Worm (Caenorhabditis elegans) whole organism, midembryonic: Measurements from ENCODE around the gene pdfr-1.

Experiments
- T22C8.4 ChIP-seq: fragments of 200-800 bp; sonication (Bioruptor generic); IDR thresholded peaks from 2 replicates; pipeline ENCODE4 v1.3.6; 2022; ENCODE audit warnings: missing genetic modification characterization, missing compliant biosample characterization
- flt-1 ChIP-seq: fragments of 200-800 bp; sonication (Bioruptor generic); IDR thresholded peaks from 2 replicates; pipeline ENCODE4 v1.3.6; 2022; ENCODE audit warnings: missing genetic modification characterization, missing compliant biosample characterization

DNA sequence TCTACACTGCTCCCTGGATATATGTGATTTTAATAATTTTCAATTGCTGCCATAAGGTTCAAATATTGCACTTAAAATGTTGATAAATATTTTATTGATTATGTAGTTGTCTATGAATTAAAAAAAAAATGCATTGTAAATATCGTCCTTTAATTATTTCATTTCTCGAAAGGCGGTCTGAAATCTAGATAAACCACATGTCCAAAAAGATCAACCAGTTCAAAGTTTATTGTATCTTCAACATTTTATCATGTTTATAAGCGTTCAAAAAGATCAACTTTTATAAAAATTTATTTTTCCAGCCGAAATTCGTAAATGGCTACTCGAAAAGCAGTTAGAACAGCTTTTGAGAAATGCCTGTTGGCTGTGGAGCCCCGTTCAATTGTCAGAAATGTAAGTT is 31.9 kb downstream of the pdfr-1 start, which contains the start of gene C13B9.2:
- TF ChIP-seq flt-1 (GFP tag; lab: Robert Waterston, UW) (no peak), T22C8.4 (no peak)
